Fruit fly (Drosophila melanogaster): ENCODE data around the gene Abl.
A peak's percentile ranks its signal among the peaks of the same experiment; 100 is the strongest.

The Abl gene

dm6 chr3L:16657014-16657413 lies 9.3 kb upstream of the Abl start:
- TF ChIP-seq foxo (GFP tag; optimal IDR thresholded peaks at IDR 0.05) (peak in 1 of 2 experiments; percentile 42), Rel (GFP tag; optimal IDR thresholded peaks at IDR 0.05) (no peak), Rel (tag; optimal IDR thresholded peaks at IDR 0.05) (no peak), OdsH (GFP tag; optimal IDR thresholded peaks at IDR 0.05) (peak; percentile 47), h (GFP tag; optimal IDR thresholded peaks at IDR 0.05) (peak; percentile 57), HLH106 (tag; optimal IDR thresholded peaks at IDR 0.05) (no peak), Sp1 (GFP tag; optimal IDR thresholded peaks at IDR 0.05) (peak; percentile 0), ey (GFP tag; optimal IDR thresholded peaks at IDR 0.05) (peak; percentile 47), dsf (GFP tag; optimal IDR thresholded peaks at IDR 0.05; ENCODE audit: borderline replicate concordance) (no peak), fru (GFP tag; optimal IDR thresholded peaks at IDR 0.05) (peak; percentile 42), rgr (GFP tag; optimal IDR thresholded peaks at IDR 0.05) (peak; percentile 18), br (GFP tag; optimal IDR thresholded peaks at IDR 0.05) (peak; percentile 29), psq (GFP tag; optimal IDR thresholded peaks at IDR 0.05) (peak; percentile 34), Abd-B (GFP tag; optimal IDR thresholded peaks at IDR 0.05) (no peak)

dm6 chr3L:16653679-16654078 lies 6.0 kb upstream of the Abl start:
- peak in 1 of 2 experiments; percentile 30 for TF ChIP-seq foxo (GFP tag; optimal IDR thresholded peaks at IDR 0.05)
- peak; percentile 12 for TF ChIP-seq fru (GFP tag; optimal IDR thresholded peaks at IDR 0.05)
- no peak for TF ChIP-seq CG32264 (GFP tag; optimal IDR thresholded peaks at IDR 0.05)
- TF ChIP-seq psq (GFP tag; optimal IDR thresholded peaks at IDR 0.05), result no peak
- TF ChIP-seq h (GFP tag; optimal IDR thresholded peaks at IDR 0.05), result peak; percentile 7
- no peak for TF ChIP-seq CG9705 (GFP tag; optimal IDR thresholded peaks at IDR 0.05)

- no peak for TF ChIP-seq ey (GFP tag; optimal IDR thresholded peaks at IDR 0.05)
Observed at dm6 chr3L:16652531-16652930, 4.8 kb upstream of the Abl start.

- TF ChIP-seq Dif (GFP tag; optimal IDR thresholded peaks at IDR 0.05; ENCODE audit: partially characterized antibody) (peak; percentile 5), ey (GFP tag; optimal IDR thresholded peaks at IDR 0.05) (no peak), CG32264 (GFP tag; optimal IDR thresholded peaks at IDR 0.05) (no peak)
Observed at dm6 chr3L:16651127-16651526, 3.4 kb upstream of the Abl start.

DNA sequence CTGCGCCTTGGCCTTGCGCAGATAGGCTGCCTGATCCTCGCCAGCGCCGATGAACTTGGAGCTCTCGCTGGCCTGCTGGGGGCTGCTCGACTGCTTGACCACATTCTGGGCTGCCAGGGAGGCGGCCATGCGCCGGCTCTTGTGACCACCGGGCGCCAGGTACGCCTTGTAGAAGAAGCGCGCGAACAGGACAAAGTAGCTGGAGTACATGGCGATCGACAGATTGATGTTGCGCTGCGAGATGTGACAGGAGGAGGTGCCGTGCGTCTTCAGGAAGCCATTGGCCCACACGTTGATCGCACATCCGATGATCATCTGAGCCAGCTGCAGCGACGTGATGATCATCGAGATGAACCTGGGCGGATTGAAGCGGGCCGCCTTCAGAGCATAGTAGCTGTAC lies 2.4 kb upstream of the Abl start:
- no peak for TF ChIP-seq woc (GFP tag; optimal IDR thresholded peaks at IDR 0.05)
- no peak for TF ChIP-seq fru (GFP tag; optimal IDR thresholded peaks at IDR 0.05)
- TF ChIP-seq Dfd (GFP tag; optimal IDR thresholded peaks at IDR 0.05), result no peak
- no peak for TF ChIP-seq CrebA (GFP tag; optimal IDR thresholded peaks at IDR 0.05; ENCODE audit: borderline replicate concordance)
- no peak for TF ChIP-seq psq (GFP tag; optimal IDR thresholded peaks at IDR 0.05)
- no peak for TF ChIP-seq jim (GFP tag; optimal IDR thresholded peaks at IDR 0.05)
- no peak for TF ChIP-seq rgr (GFP tag; optimal IDR thresholded peaks at IDR 0.05)
- no peak for TF ChIP-seq foxo (GFP tag; optimal IDR thresholded peaks at IDR 0.05)
- TF ChIP-seq Jra (GFP tag; optimal IDR thresholded peaks at IDR 0.05), result no peak
- no peak for TF ChIP-seq tai (GFP tag; optimal IDR thresholded peaks at IDR 0.05)

- no peak for TF ChIP-seq Mio (GFP tag; optimal IDR thresholded peaks at IDR 0.05)
- peak; percentile 99 for TF ChIP-seq Dfd (GFP tag; optimal IDR thresholded peaks at IDR 0.05)
Observed at dm6 chr3L:16646865-16647459, 720 bp downstream of the Abl start.

dm6 chr3L:16645323-16645982 lies 2.2 kb downstream of the Abl start:
- TF ChIP-seq psq (GFP tag; optimal IDR thresholded peaks at IDR 0.05), result peak; percentile 40
- TF ChIP-seq rgr (GFP tag; optimal IDR thresholded peaks at IDR 0.05), result no peak
- TF ChIP-seq Hr78 (GFP tag; optimal IDR thresholded peaks at IDR 0.05), result no peak

dm6 chr3L:16644505-16644904 lies 3.2 kb downstream of the Abl start:
- TF ChIP-seq GATAd (GFP tag; optimal IDR thresholded peaks at IDR 0.05) (no peak), Hr78 (GFP tag; optimal IDR thresholded peaks at IDR 0.05) (no peak), dl (GFP tag; optimal IDR thresholded peaks at IDR 0.05; ENCODE audit: insufficient read depth in 1 of 2, partially characterized antibody in 2 of 2) (no peak), Mio (GFP tag; optimal IDR thresholded peaks at IDR 0.05) (no peak), usp (GFP tag; optimal IDR thresholded peaks at IDR 0.05) (no peak), Dif (GFP tag; optimal IDR thresholded peaks at IDR 0.05; ENCODE audit: partially characterized antibody) (no peak), Vsx2 (GFP tag; optimal IDR thresholded peaks at IDR 0.05; ENCODE audit: partially characterized antibody) (no peak)

Measured in whole organism, wandering third instar larva.